Fruit fly (Drosophila melanogaster): Measurements from ENCODE around the gene CG42821.

DNA sequence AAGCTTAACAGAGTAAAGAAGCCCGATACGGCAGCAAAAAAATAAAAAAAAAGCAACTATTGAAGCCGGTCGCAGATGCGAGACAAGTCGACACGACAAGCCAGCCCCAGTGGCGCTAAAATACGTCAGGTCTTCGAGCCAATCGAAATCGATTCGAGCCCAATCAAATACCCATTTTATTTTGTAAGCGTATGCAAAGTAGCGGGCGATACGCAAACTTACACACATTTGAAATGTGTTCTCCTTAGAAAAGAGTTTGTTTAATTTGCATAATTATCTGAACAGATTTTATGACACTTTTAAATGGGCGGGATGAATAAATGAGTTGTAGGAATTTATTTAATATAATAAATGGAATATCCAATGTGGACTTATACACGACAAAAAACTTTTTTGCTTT lies 34.7 kb downstream of the CG42821 start:
- TF ChIP-seq CG8478 (optimal IDR thresholded peaks at IDR 0.05) = no peak
- TF ChIP-seq CTCF (optimal IDR thresholded peaks at IDR 0.05) = no peak
